Worm (Caenorhabditis elegans): Measurements from ENCODE around the gene R07E3.1.

DNA sequence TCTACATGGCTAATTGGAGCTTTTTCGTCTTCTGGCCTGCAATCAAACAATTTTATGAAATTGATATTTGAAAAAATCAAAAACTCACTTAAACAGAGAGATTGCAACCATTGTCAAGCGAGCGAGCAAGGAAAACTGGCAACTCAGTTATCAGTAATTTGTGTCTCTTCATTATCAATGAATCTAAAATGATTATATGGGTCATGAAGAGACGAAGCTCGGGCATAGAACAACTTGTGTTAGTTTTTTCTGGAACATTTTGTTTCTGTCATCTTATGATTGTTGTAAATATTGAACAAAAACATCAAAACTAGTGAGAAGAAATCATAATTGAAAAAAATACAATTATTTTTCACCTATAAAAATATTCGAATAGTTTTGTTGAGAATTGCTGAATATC is at the start of gene R07E3.1:
- TF ChIP-seq nhr-12 (tag; optimal IDR thresholded peaks at IDR 0.05) (no peak), aly-2 (tag; optimal IDR thresholded peaks at IDR 0.05) (no peak), swsn-7 (tag; optimal IDR thresholded peaks at IDR 0.05) (no peak), tbx-2 (tag; optimal IDR thresholded peaks at IDR 0.05) (no peak)
